Fruit fly (Drosophila melanogaster): ENCODE results near the gene Upf1.

The Upf1 gene

DNA sequence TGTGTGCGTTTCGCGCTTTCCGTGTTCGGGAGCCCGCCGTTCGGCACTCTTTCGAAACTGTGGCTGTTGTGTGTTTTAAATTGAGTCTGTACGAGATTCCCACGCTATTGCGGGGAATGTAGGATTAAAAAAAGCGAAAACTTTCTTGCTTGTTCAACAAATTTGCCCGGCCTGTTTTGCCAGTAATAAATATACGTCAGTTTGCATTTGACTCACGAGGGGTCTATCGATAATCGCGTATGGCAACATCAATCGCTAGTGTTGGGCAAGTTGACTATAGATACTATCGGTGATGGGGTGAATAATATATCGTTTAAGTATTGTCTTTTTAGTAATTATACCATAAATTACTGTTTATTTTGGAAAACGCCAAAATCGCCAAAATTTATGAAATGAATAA, at the start of gene Upf1:
Gene Upf1, minus strand, starts transcription at position 228 of the 400 bp plus-strand sequence.
- TF ChIP-seq CG8478 (optimal IDR thresholded peaks at IDR 0.05): no peak
- no peak for TF ChIP-seq Dll (optimal IDR thresholded peaks at IDR 0.05)
- no peak for TF ChIP-seq EcR (GFP tag; optimal IDR thresholded peaks at IDR 0.05)
- no peak for TF ChIP-seq usp (GFP tag; optimal IDR thresholded peaks at IDR 0.05)
- no peak for TF ChIP-seq pan (optimal IDR thresholded peaks at IDR 0.05)
- no peak for TF ChIP-seq psq (optimal IDR thresholded peaks at IDR 0.05)

DNA sequence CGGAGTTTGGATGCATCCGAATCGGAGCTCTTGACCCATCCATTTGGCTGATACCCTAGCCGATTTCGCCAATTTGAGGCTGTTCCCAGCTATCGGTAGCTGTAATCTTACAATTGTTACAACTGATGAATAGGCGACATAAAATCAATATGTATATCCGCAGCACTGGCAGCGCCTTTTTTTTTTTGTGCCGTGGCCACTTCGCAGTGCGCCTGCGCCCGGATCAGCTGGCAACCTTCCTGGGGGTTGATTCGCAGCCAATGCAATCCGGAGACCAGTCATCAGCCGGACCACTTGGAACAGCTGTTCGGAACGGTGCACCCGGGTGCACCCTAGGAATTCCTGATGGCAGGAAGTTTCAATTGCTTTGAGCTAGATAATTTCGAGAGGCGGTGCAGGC, 25.6 kb upstream of the Upf1 start, which contains the start of gene Pdzd8:
Gene Pdzd8, minus strand, starts transcription at position 125 of the 400 bp plus-strand sequence.
- TF ChIP-seq EcR (GFP tag; optimal IDR thresholded peaks at IDR 0.05) (no peak), usp (GFP tag; optimal IDR thresholded peaks at IDR 0.05) (no peak), Dll (optimal IDR thresholded peaks at IDR 0.05) (no peak), CG8478 (optimal IDR thresholded peaks at IDR 0.05) (no peak), pan (optimal IDR thresholded peaks at IDR 0.05) (no peak), psq (optimal IDR thresholded peaks at IDR 0.05) (no peak)

DNA sequence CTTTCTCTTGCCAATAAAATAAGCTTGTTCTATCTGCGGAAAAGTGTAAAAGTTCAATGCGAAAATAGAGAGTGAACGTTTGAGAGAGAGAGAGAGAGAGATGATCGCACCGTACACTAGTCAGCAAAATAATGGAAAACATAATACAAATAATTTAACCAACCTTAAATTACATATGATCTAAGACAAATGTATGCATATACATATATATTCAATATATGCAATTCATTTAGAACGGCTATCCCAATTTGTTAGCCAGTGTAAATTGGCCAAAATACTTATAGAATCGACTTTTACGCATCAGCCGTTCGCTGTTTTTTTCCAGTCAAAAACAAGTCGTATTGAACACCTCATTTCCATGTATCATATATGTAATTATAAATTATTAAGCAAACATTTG, 20.0 kb upstream of the Upf1 start:
- no peak for TF ChIP-seq psq (optimal IDR thresholded peaks at IDR 0.05)
- no peak for TF ChIP-seq usp (GFP tag; optimal IDR thresholded peaks at IDR 0.05)
- TF ChIP-seq pan (optimal IDR thresholded peaks at IDR 0.05): no peak
- no peak for TF ChIP-seq EcR (GFP tag; optimal IDR thresholded peaks at IDR 0.05)
- TF ChIP-seq CG8478 (optimal IDR thresholded peaks at IDR 0.05): no peak
- TF ChIP-seq Dll (optimal IDR thresholded peaks at IDR 0.05): no peak

DNA sequence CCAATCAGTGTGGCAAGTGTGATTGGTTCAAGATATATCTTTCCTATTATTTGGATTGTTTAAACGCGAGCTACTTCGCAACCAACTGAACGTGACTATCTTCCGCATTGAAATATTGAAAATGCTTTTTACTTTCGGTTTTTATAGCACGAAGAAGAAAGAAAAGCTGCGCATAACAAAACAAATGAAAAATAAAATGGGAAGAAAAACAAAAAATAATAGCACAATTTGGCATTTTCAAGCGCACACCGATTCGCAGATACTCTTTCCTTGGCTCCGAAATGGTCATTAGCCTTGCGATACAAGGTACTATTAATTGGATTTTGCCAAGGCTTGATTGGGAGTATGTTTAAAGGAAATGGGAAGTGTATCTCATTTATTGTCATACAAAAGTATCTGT, 19.4 kb upstream of the Upf1 start, which contains the start of gene Sclp:
Gene Sclp, minus strand, starts transcription at position 101 of the 400 bp plus-strand sequence.
- TF ChIP-seq CG8478 (optimal IDR thresholded peaks at IDR 0.05): no peak
- TF ChIP-seq Dll (optimal IDR thresholded peaks at IDR 0.05): no peak
- TF ChIP-seq psq (optimal IDR thresholded peaks at IDR 0.05): no peak
- no peak for TF ChIP-seq usp (GFP tag; optimal IDR thresholded peaks at IDR 0.05)
- TF ChIP-seq EcR (GFP tag; optimal IDR thresholded peaks at IDR 0.05): no peak
- TF ChIP-seq pan (optimal IDR thresholded peaks at IDR 0.05): no peak

DNA sequence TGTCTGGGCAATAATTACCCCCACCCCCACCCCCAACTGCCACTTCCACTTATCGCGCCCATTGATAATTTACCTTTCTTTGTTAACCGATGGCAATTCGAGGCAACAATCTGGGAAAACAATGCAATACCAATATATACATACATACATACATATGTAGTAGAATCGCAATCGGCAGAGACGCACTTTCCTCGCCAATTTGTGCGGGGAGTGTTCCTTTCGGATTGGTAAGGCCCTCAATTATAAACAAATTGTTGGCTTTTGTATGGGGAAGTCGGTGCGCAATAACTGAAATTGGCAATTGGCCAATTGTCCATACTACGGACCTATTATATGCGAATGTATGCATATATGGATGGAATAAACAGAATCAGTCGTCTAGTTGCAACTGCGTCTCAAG, 18.5 kb upstream of the Upf1 start:
- TF ChIP-seq CG8478 (optimal IDR thresholded peaks at IDR 0.05): no peak
- no peak for TF ChIP-seq psq (optimal IDR thresholded peaks at IDR 0.05)
- TF ChIP-seq Dll (optimal IDR thresholded peaks at IDR 0.05): no peak
- TF ChIP-seq pan (optimal IDR thresholded peaks at IDR 0.05): no peak
- TF ChIP-seq EcR (GFP tag; optimal IDR thresholded peaks at IDR 0.05): no peak
- no peak for TF ChIP-seq usp (GFP tag; optimal IDR thresholded peaks at IDR 0.05)

DNA sequence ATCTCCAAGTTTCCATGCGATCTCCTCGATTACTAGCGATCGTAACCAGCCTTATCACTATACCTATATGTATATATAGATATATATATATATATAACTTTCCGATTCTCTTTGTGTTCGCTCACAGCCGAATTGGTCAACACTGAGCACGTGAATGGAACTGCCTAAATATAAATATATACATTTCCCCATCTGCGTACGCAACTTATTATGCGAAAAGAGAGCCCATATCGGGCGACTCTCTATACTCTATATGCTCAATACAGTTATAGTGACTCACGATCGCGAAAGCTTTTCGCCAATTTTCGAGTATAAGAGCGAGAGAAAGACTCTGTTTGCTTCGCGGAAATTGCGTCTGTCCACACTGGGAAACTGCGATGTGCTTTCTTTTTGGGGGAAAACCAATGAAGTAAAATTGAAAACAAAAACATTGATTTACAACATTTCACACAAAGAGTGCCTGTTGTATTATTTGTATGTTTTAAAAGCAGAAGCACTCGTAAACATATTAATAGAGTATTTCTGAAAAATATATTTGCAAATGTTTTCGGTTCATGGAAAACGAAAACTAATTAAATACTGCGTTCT, 17.6 kb upstream of the Upf1 start:
- TF ChIP-seq EcR (GFP tag; optimal IDR thresholded peaks at IDR 0.05) (no peak), CG8478 (optimal IDR thresholded peaks at IDR 0.05) (no peak), Dll (optimal IDR thresholded peaks at IDR 0.05) (no peak), pan (optimal IDR thresholded peaks at IDR 0.05) (no peak), usp (GFP tag; optimal IDR thresholded peaks at IDR 0.05) (no peak), psq (optimal IDR thresholded peaks at IDR 0.05) (no peak)

DNA sequence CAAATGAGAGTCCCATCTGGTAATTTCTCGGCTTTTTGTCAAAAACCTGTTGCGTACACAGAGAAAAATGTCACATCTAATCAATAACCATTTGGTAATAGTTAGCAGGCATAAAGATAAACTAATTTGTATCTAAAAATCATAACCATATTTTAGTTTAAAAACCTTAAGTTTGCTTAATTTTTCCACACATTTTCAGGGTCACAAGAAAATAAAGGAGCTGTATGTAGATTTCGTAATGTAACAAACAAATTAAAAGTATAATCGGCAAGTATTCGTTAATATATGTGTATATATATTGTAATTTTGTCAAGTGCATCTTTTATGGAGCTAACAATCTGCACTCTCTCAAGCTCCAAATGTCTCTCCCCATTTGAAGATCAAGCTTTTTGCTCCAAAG, 15.8 kb upstream of the Upf1 start:
- no peak for TF ChIP-seq pan (optimal IDR thresholded peaks at IDR 0.05)
- TF ChIP-seq CG8478 (optimal IDR thresholded peaks at IDR 0.05): no peak
- no peak for TF ChIP-seq usp (GFP tag; optimal IDR thresholded peaks at IDR 0.05)
- no peak for TF ChIP-seq psq (optimal IDR thresholded peaks at IDR 0.05)
- TF ChIP-seq Dll (optimal IDR thresholded peaks at IDR 0.05): no peak
- TF ChIP-seq EcR (GFP tag; optimal IDR thresholded peaks at IDR 0.05): no peak

DNA sequence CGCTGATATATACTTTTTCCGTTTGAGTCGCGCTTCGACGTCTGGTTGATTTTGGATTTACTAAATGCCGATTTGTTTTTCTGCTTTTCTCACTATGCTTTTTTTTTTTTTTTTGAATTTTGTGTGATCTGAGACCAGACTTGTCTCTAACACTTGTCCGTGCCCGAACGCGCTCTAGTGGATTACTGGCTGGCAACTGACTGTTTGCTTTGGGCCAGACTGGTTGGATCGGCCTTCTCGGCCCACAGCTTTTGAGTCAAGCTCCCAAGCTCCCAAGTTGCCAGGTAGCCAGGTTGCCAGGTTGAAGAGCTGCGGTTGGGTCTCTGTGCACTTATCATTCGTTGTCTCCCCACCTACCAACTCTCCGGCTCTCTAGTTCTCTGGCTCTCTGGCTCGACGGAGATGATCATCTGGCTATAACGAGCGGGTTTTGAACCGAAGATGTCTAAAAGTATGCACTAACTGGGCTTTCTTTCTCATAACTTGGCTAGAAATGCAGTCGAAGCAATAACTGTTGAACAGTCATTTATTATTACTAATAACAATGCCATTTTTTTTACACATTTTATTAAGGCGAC, 12.0 kb upstream of the Upf1 start, which contains the start of gene pot:
Gene pot, minus strand, starts transcription at position 205 of the 578 bp plus-strand sequence.
- TF ChIP-seq CG8478 (optimal IDR thresholded peaks at IDR 0.05): no peak
- no peak for TF ChIP-seq pan (optimal IDR thresholded peaks at IDR 0.05)
- TF ChIP-seq psq (optimal IDR thresholded peaks at IDR 0.05): no peak
- TF ChIP-seq EcR (GFP tag; optimal IDR thresholded peaks at IDR 0.05): no peak
- no peak for TF ChIP-seq usp (GFP tag; optimal IDR thresholded peaks at IDR 0.05)
- TF ChIP-seq Dll (optimal IDR thresholded peaks at IDR 0.05): no peak

DNA sequence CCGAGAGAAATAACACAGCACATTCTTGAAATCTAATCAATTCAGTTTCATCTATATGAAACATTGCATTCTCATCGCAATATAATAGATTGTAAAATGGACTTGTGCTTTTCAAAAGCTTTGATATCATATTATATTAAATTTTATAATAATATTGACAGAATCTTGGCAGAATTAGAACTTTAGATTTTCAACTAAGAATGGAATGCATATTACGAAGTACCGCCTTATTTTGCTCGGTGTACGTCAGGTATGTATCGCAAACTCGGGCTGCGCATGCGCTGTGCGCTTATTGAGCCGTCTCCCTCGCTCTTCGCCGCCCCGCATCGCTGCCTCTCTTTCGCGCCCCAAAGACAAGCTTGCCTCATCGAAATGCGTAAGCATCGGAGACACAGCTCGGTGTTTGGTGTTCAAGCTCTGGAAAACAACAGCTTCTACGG, 10.0 kb upstream of the Upf1 start:
- TF ChIP-seq psq (optimal IDR thresholded peaks at IDR 0.05): no peak

DNA sequence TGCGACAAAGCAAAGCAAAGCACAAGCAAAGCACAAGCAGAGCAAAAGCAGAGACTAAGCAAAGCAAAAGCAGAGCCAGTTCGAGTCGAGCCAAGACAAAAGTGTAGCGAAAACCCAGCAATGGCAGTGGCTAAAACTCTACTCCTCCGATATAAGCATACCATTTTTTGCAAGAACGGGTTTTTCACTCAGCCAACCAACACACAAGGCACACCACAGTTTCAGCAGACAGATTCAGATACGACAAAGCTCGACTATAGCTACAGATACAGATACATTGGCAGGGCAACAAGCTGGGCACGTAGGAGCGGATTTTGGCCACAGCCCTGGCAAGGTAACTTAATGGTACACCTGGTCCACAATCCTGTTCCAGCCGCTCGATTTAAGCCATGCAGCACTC, 8.4 kb upstream of the Upf1 start:
- TF ChIP-seq usp (GFP tag; optimal IDR thresholded peaks at IDR 0.05) (no peak), pan (optimal IDR thresholded peaks at IDR 0.05) (no peak), psq (optimal IDR thresholded peaks at IDR 0.05) (no peak), CG8478 (optimal IDR thresholded peaks at IDR 0.05) (no peak), EcR (GFP tag; optimal IDR thresholded peaks at IDR 0.05) (no peak), Dll (optimal IDR thresholded peaks at IDR 0.05) (no peak)

DNA sequence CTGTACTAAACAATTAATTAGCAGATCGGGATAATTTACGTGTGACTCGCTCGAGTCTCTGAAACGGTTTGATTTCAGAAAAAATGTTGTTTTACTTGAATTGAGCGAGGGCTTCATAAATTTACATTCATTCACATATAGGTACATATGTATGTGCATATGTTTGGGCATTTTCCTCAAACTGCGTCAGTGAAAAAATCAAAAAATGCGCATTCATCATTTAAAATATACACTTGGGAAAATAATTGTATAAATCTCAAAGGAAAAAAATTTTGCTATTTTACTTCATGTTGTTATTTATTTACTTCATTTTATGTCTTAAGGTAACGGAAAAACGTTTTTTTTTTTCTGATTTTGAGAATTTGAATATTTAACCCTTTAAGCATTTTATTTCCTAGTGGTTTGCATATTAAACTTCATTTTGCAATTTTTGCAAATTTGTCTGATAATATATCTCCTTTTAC, 1.7 kb upstream of the Upf1 start, which contains the start of gene CG43156:
Gene CG43156, minus strand, starts transcription at position 51 of the 464 bp plus-strand sequence.
- TF ChIP-seq Dll (optimal IDR thresholded peaks at IDR 0.05) (no peak), psq (optimal IDR thresholded peaks at IDR 0.05) (no peak), usp (GFP tag; optimal IDR thresholded peaks at IDR 0.05) (no peak), pan (optimal IDR thresholded peaks at IDR 0.05) (no peak), EcR (GFP tag; optimal IDR thresholded peaks at IDR 0.05) (no peak)

DNA sequence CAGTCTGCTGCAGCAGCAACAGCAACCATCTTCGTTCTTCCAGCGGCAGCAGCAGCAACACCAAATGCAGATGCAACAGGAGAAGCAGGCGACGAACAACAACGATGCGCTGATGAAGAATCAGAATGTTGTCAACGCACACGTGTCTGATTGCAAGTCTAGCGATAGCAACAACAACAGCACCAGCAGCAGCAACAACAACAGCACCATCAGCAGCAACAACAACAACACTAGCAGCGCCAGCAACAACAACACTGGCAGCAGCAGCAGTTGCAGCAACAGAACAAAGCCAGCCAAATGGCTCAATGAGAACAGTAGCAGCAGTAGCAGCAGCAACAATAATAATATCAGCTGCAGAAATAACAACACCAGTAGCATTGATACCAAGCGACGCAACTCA, 10.0 kb downstream of the Upf1 start:
- no peak for TF ChIP-seq psq (optimal IDR thresholded peaks at IDR 0.05)
- TF ChIP-seq Dll (optimal IDR thresholded peaks at IDR 0.05): no peak
- no peak for TF ChIP-seq EcR (GFP tag; optimal IDR thresholded peaks at IDR 0.05)
- no peak for TF ChIP-seq pan (optimal IDR thresholded peaks at IDR 0.05)
- no peak for TF ChIP-seq CG8478 (optimal IDR thresholded peaks at IDR 0.05)
- no peak for TF ChIP-seq usp (GFP tag; optimal IDR thresholded peaks at IDR 0.05)

All from whole organism.